Worm (Caenorhabditis elegans) whole organism, midembryonic: ENCODE data around the gene C51E3.6.
A peak's percentile ranks its signal among the peaks of the same experiment; 100 is the strongest.

Experiments used
- T22C8.4 ChIP-seq: fragments of 200-800 bp; sonication (Bioruptor generic); IDR thresholded peaks from 2 replicates; pipeline ENCODE4 v1.3.6; 2022; ENCODE audit warnings: missing genetic modification characterization, missing compliant biosample characterization
- cog-1 ChIP-seq: sonication (generic microtip); optimal IDR thresholded peaks from 2 replicates; lab custom pipeline; 2016; ENCODE audit warnings: missing genetic modification characterization, missing compliant biosample characterization
- flt-1 ChIP-seq: fragments of 200-800 bp; sonication (Bioruptor generic); IDR thresholded peaks from 2 replicates; pipeline ENCODE4 v1.3.6; 2022; ENCODE audit warnings: missing genetic modification characterization, missing compliant biosample characterization
- klf-2 ChIP-seq: fragments of 200-800 bp; sonication (Bioruptor generic); conservative IDR thresholded peaks from 2 replicates; pipeline ENCODE4 v1.3.6; 2022; ENCODE audit warnings: missing genetic modification reagents, missing genetic modification characterization, missing compliant biosample characterization
- med-1 ChIP-seq: sonication (generic microtip); optimal IDR thresholded peaks from 2 replicates; lab custom pipeline; 2017; ENCODE audit warnings: missing genetic modification characterization, mild to moderate bottlenecking, missing compliant biosample characterization, antibody characterized with exemption, missing genetic modification reagents; ENCODE audit not compliant: insufficient read depth
- ref-1 ChIP-seq: fragments of 200-800 bp; sonication (Bioruptor generic); conservative IDR thresholded peaks from 2 replicates; pipeline ENCODE4 v1.3.6; 2022; ENCODE audit warnings: missing genetic modification reagents, missing genetic modification characterization, missing compliant biosample characterization
- tab-1 ChIP-seq: fragments of 200-800 bp; sonication (Bioruptor generic); IDR thresholded peaks from 2 replicates; pipeline ENCODE4 v1.3.6; 2022; ENCODE audit warnings: missing genetic modification characterization, missing compliant biosample characterization
- ztf-23 ChIP-seq: fragments of 200-800 bp; sonication (Bioruptor generic); IDR thresholded peaks from 2 replicates; pipeline ENCODE4 v1.3.6; 2022; ENCODE audit warnings: missing genetic modification reagents, missing genetic modification characterization, missing compliant biosample characterization
- ztf-29 ChIP-seq: fragments of 200-800 bp; sonication (Bioruptor generic); IDR thresholded peaks from 2 replicates; pipeline ENCODE4 v1.3.6; 2022; ENCODE audit warnings: missing genetic modification reagents, missing genetic modification characterization, missing compliant biosample characterization

The C51E3.6 gene

ce11 chrV:10201913-10202312 is 35.6 kb upstream of the C51E3.6 start, which contains the start of gene ZK856.7:
Gene ZK856.7, plus strand, starts transcription at chrV:10202098.
- TF ChIP-seq ref-1 (GFP tag; lab: Robert Waterston, UW) (no peak), flt-1 (GFP tag; lab: Robert Waterston, UW) (no peak), ztf-29 (no peak), T22C8.4 (GFP tag; lab: Robert Waterston, UW) (no peak), tab-1 (GFP tag; lab: Robert Waterston, UW) (no peak), cog-1 (no peak), med-1 (no peak), ztf-23 (GFP tag; lab: Robert Waterston, UW) (no peak), klf-2 (GFP tag; lab: Robert Waterston, UW) (no peak)

ce11 chrV:10198386-10198785 is 32.1 kb upstream of the C51E3.6 start, which contains the start of gene ZK856.6:
Gene ZK856.6, plus strand, starts transcription at chrV:10198686.
- TF ChIP-seq tab-1 (GFP tag; lab: Robert Waterston, UW) (no peak), ztf-29 (no peak), flt-1 (GFP tag; lab: Robert Waterston, UW) (no peak), klf-2 (GFP tag; lab: Robert Waterston, UW) (no peak), cog-1 (no peak), T22C8.4 (GFP tag; lab: Robert Waterston, UW) (no peak), ztf-23 (GFP tag; lab: Robert Waterston, UW) (no peak), med-1 (no peak), ref-1 (GFP tag; lab: Robert Waterston, UW) (no peak)

- TF ChIP-seq T22C8.4 (GFP tag; lab: Robert Waterston, UW) (no peak), tab-1 (GFP tag; lab: Robert Waterston, UW) (no peak), ztf-23 (GFP tag; lab: Robert Waterston, UW) (no peak), ref-1 (GFP tag; lab: Robert Waterston, UW) (no peak), flt-1 (GFP tag; lab: Robert Waterston, UW) (no peak), med-1 (no peak), cog-1 (no peak), ztf-29 (no peak)
Observed at ce11 chrV:10191242-10191641, 25.0 kb upstream of the C51E3.6 start.

ce11 chrV:10190081-10190556 is 23.9 kb upstream of the C51E3.6 start, which contains the start of gene ZK856.5:
Gene ZK856.5, minus strand, starts transcription at chrV:10190131.
- TF ChIP-seq ref-1 (GFP tag; lab: Robert Waterston, UW) (no peak), ztf-23 (GFP tag; lab: Robert Waterston, UW) (no peak)

- TF ChIP-seq flt-1 (GFP tag; lab: Robert Waterston, UW) (no peak), ref-1 (GFP tag; lab: Robert Waterston, UW) (no peak), klf-2 (GFP tag; lab: Robert Waterston, UW) (no peak), ztf-29 (no peak), cog-1 (no peak), ztf-23 (GFP tag; lab: Robert Waterston, UW) (no peak), tab-1 (GFP tag; lab: Robert Waterston, UW) (no peak), T22C8.4 (GFP tag; lab: Robert Waterston, UW) (no peak), med-1 (no peak)
Observed at ce11 chrV:10185719-10186118, 19.5 kb upstream of the C51E3.6 start, which contains the start of gene ZK856.18. Gene ZK856.18, minus strand, starts transcription at chrV:10186007.

- no peak for TF ChIP-seq cog-1
- no peak for TF ChIP-seq ztf-23 (GFP tag; lab: Robert Waterston, UW)
- TF ChIP-seq ref-1 (GFP tag; lab: Robert Waterston, UW), result no peak
- TF ChIP-seq flt-1 (GFP tag; lab: Robert Waterston, UW), result no peak
- TF ChIP-seq klf-2 (GFP tag; lab: Robert Waterston, UW), result no peak
- no peak for TF ChIP-seq med-1
- TF ChIP-seq T22C8.4 (GFP tag; lab: Robert Waterston, UW), result no peak
- no peak for TF ChIP-seq ztf-29
- no peak for TF ChIP-seq tab-1 (GFP tag; lab: Robert Waterston, UW)
Observed at ce11 chrV:10183810-10184209, 17.5 kb upstream of the C51E3.6 start.

ce11 chrV:10182984-10183383 is 16.7 kb upstream of the C51E3.6 start, which contains the start of gene ZK856.4:
Gene ZK856.4, plus strand, starts transcription at chrV:10183284.
- no peak for TF ChIP-seq cog-1
- no peak for TF ChIP-seq klf-2 (GFP tag; lab: Robert Waterston, UW)
- TF ChIP-seq med-1, result no peak
- TF ChIP-seq ztf-29, result no peak
- TF ChIP-seq T22C8.4 (GFP tag; lab: Robert Waterston, UW), result no peak
- TF ChIP-seq tab-1 (GFP tag; lab: Robert Waterston, UW), result no peak
- TF ChIP-seq flt-1 (GFP tag; lab: Robert Waterston, UW), result no peak
- TF ChIP-seq ref-1 (GFP tag; lab: Robert Waterston, UW), result no peak
- TF ChIP-seq ztf-23 (GFP tag; lab: Robert Waterston, UW), result no peak

ce11 chrV:10179235-10179634 is 13.0 kb upstream of the C51E3.6 start, which contains the start of gene cul-5:
Gene cul-5, plus strand, starts transcription at chrV:10179535.
- TF ChIP-seq med-1 (no peak), T22C8.4 (GFP tag; lab: Robert Waterston, UW) (no peak)

ce11 chrV:10178166-10178565 is 11.9 kb upstream of the C51E3.6 start:
- TF ChIP-seq T22C8.4 (GFP tag; lab: Robert Waterston, UW), result no peak
- TF ChIP-seq ref-1 (GFP tag; lab: Robert Waterston, UW), result no peak
- peak; percentile 46 for TF ChIP-seq cog-1

ce11 chrV:10174632-10175075 is 8.4 kb upstream of the C51E3.6 start:
- TF ChIP-seq ztf-23 (GFP tag; lab: Robert Waterston, UW) (no peak), T22C8.4 (GFP tag; lab: Robert Waterston, UW) (peak; percentile 79)

ce11 chrV:10173653-10174052 is 7.4 kb upstream of the C51E3.6 start, which contains the start of gene egl-3:
Gene egl-3, minus strand, starts transcription at chrV:10173753.
- TF ChIP-seq klf-2 (GFP tag; lab: Robert Waterston, UW) (no peak), ref-1 (GFP tag; lab: Robert Waterston, UW) (no peak), T22C8.4 (GFP tag; lab: Robert Waterston, UW) (no peak), flt-1 (GFP tag; lab: Robert Waterston, UW) (no peak), tab-1 (GFP tag; lab: Robert Waterston, UW) (no peak), med-1 (no peak), ztf-29 (no peak), cog-1 (no peak), ztf-23 (GFP tag; lab: Robert Waterston, UW) (no peak)
